Fruit fly (Drosophila melanogaster) whole organism, wandering third instar larva: Measurements from ENCODE around the gene DNaseII.

ENCODE experiments used
- Abd-B ChIP-seq: fragments of >200 bp; optimal IDR thresholded peaks from 2 replicates; lab custom pipeline; 2017; ENCODE audit warnings: missing biosample characterization, missing genetic modification characterization
- CG32264 ChIP-seq: fragments of 200-800 bp; sonication (Bioruptor generic); optimal IDR thresholded peaks from 2 replicates; lab custom pipeline; 2016; ENCODE audit warnings: missing biosample characterization, missing genetic modification characterization
- CG9705 ChIP-seq: fragments of 200-800 bp; sonication (Bioruptor generic); optimal IDR thresholded peaks from 2 replicates; lab custom pipeline; 2018; ENCODE audit warnings: missing biosample characterization, mild to moderate bottlenecking, missing genetic modification characterization
- CrebA ChIP-seq: fragments of 200-800 bp; sonication (Bioruptor generic); optimal IDR thresholded peaks from 2 replicates; lab custom pipeline; 2016; ENCODE audit warnings: missing biosample characterization, mild to moderate bottlenecking, missing genetic modification characterization, borderline replicate concordance
- Dfd ChIP-seq: fragments of >200 bp; optimal IDR thresholded peaks from 2 replicates; lab custom pipeline; 2017; ENCODE audit warnings: missing biosample characterization, missing genetic modification characterization
- Dif ChIP-seq: fragments of 200-275, 200-300 bp; sonication (Bioruptor generic); optimal IDR thresholded peaks from 2 replicates; lab custom pipeline; 2018; ENCODE audit warnings: missing biosample characterization, missing genetic modification characterization; ENCODE audit not compliant: partially characterized antibody
- GATAd ChIP-seq: sonication (Bioruptor generic); optimal IDR thresholded peaks from 2 replicates; lab custom pipeline; 2016; ENCODE audit warnings: missing biosample characterization, missing genetic modification characterization
- Hnf4 ChIP-seq: fragments of 200-800 bp; sonication (Bioruptor generic); optimal IDR thresholded peaks from 2 replicates; lab custom pipeline; 2016; ENCODE audit warnings: missing biosample characterization, mild to moderate bottlenecking, missing genetic modification characterization
- Hr83 ChIP-seq: fragments of 200-300 bp; sonication (Bioruptor generic); optimal IDR thresholded peaks from 2 replicates; lab custom pipeline; 2016; ENCODE audit warnings: missing biosample characterization, mild to moderate bottlenecking, missing genetic modification characterization, moderate library complexity; ENCODE audit not compliant: poor library complexity, severe bottlenecking
- Jra ChIP-seq: sonication (Bioruptor generic); optimal IDR thresholded peaks from 2 replicates; lab custom pipeline; 2016; ENCODE audit warnings: missing biosample characterization, missing genetic modification characterization
- Mio ChIP-seq: sonication (Bioruptor generic); optimal IDR thresholded peaks from 2 replicates; lab custom pipeline; 2016; ENCODE audit warnings: missing biosample characterization, missing genetic modification characterization
- Myc ChIP-seq: fragments of >200 bp; optimal IDR thresholded peaks from 2 replicates; lab custom pipeline; 2017
- OdsH ChIP-seq: fragments of 200-800 bp; sonication (Bioruptor generic); optimal IDR thresholded peaks from 2 replicates; lab custom pipeline; 2016; ENCODE audit warnings: missing biosample characterization, mild to moderate bottlenecking, missing genetic modification characterization
- Rel ChIP-seq, 2 experiments: fragments of 200-800 bp; sonication (Bioruptor generic) in 1 of 2; optimal IDR thresholded peaks; 2 replicates in 1 of 2; 3 replicates in 1 of 2; lab custom pipeline; 2016 to 2019; ENCODE audit warnings: mild to moderate bottlenecking in 2 of 2, missing biosample characterization in 2 of 2, missing genetic modification characterization in 2 of 2, moderate library complexity in 1 of 2
- Vsx2 ChIP-seq: fragments of 200-300, 225-300 bp; sonication (Bioruptor generic); optimal IDR thresholded peaks from 2 replicates; lab custom pipeline; 2018; ENCODE audit warnings: missing biosample characterization, missing genetic modification characterization; ENCODE audit not compliant: partially characterized antibody
- br ChIP-seq: fragments of 200-800 bp; sonication (Bioruptor generic); optimal IDR thresholded peaks from 2 replicates; lab custom pipeline; 2016; ENCODE audit warnings: missing biosample characterization, missing genetic modification characterization
- brk ChIP-seq: fragments of 200-800 bp; sonication (Bioruptor generic); optimal IDR thresholded peaks from 2 replicates; lab custom pipeline; 2016; ENCODE audit warnings: missing biosample characterization, mild to moderate bottlenecking, missing genetic modification characterization
- dl ChIP-seq, 2 experiments: fragments of 175-275, 200-275 bp in 1 of 2; fragments of 200-275 bp in 1 of 2; sonication (Bioruptor generic); optimal IDR thresholded peaks; lab custom pipeline; 2018; ENCODE audit warnings: mild to moderate bottlenecking in 2 of 2, missing biosample characterization in 2 of 2, missing genetic modification characterization in 2 of 2, moderate library complexity in 2 of 2; ENCODE audit not compliant: partially characterized antibody in 2 of 2, insufficient read depth in 1 of 2
- dmrt93B ChIP-seq: fragments of 200-800 bp; sonication (Bioruptor generic); optimal IDR thresholded peaks from 2 replicates; lab custom pipeline; 2018; ENCODE audit warnings: missing biosample characterization, mild to moderate bottlenecking, missing genetic modification characterization
- dsf ChIP-seq: sonication (Bioruptor generic); optimal IDR thresholded peaks from 2 replicates; lab custom pipeline; 2016; ENCODE audit warnings: missing biosample characterization, missing genetic modification characterization, borderline replicate concordance
- fru ChIP-seq: fragments of 200-800 bp; sonication (Bioruptor generic); optimal IDR thresholded peaks from 3 replicates; lab custom pipeline; 2016; ENCODE audit warnings: missing biosample characterization, mild to moderate bottlenecking, missing genetic modification characterization
- h ChIP-seq: fragments of 200-800 bp; sonication (Bioruptor generic); optimal IDR thresholded peaks from 3 replicates; lab custom pipeline; 2016; ENCODE audit warnings: missing biosample characterization, mild to moderate bottlenecking, missing genetic modification characterization
- jim ChIP-seq: fragments of 175-275, 200-325 bp; sonication (Bioruptor generic); optimal IDR thresholded peaks from 2 replicates; lab custom pipeline; 2016; ENCODE audit warnings: missing biosample characterization, mild to moderate bottlenecking, missing genetic modification characterization
- lola ChIP-seq: fragments of >200 bp; optimal IDR thresholded peaks from 2 replicates; lab custom pipeline; 2017; ENCODE audit warnings: missing biosample characterization, missing genetic modification characterization
- sage ChIP-seq: fragments of 200-800 bp; sonication (Bioruptor generic); optimal IDR thresholded peaks from 2 replicates; lab custom pipeline; 2016; ENCODE audit warnings: missing biosample characterization, mild to moderate bottlenecking, missing genetic modification characterization
- sv ChIP-seq: fragments of 200-800 bp; sonication (Bioruptor generic); optimal IDR thresholded peaks from 3 replicates; lab custom pipeline; 2016; ENCODE audit warnings: missing biosample characterization, missing genetic modification characterization
- tai ChIP-seq: sonication (Bioruptor generic); optimal IDR thresholded peaks from 2 replicates; lab custom pipeline; 2016; ENCODE audit warnings: missing biosample characterization, missing genetic modification characterization
- woc ChIP-seq: sonication (Bioruptor generic); optimal IDR thresholded peaks from 2 replicates; lab custom pipeline; 2016; ENCODE audit warnings: missing biosample characterization, mild to moderate bottlenecking, missing genetic modification characterization

DNaseII gene

DNA sequence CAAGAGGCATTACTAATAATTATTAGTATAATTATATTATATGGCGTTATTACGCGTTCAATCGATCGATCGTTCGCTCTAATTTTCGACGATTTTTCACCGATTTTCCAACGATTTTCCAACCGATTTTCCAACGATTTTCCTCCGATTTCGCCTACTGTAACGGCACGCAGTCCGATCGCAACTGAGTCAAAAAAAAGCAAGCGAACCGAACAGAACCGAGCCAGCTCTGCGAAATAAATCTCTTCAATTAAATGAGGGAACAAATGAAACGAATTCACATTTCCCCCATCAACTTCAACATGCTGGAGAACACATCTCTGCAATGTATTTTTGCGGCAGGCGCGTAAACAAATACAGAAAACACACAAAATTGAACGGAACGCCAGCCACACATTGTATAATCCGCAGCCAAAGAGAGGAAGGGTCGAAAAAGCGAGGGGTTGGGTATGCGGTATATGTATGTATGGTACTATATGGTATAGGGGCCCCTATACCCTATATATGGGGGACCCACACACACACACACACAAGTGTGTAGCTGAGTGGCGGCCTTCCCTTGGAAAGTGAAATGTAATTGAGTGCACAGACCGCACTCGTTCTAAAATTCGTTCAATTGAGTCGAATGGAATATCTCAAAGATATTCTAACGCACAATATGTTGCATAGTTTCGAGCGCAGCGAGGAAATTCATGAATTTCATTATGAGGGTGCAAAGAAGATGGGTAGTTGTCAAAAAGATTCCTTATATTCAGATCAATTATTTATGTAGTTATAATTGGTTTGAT lies 33.8 kb downstream of the DNaseII start, which contains the start of gene htl:
TSS of gene htl (minus strand) at position 186 of the 788 bp plus-strand sequence.
- no peak for TF ChIP-seq sage (GFP tag; lab: Kevin White, UChicago)
- TF ChIP-seq Abd-B (GFP tag; lab: Kevin White, UChicago): no peak
- no peak for TF ChIP-seq Vsx2 (GFP tag; lab: Kevin White, UChicago)
- TF ChIP-seq OdsH (GFP tag; lab: Kevin White, UChicago): no peak
- no peak for TF ChIP-seq tai (GFP tag; lab: Kevin White, UChicago)
- no peak for TF ChIP-seq jim (GFP tag; lab: Kevin White, UChicago)
- TF ChIP-seq dmrt93B (GFP tag; lab: Kevin White, UChicago): no peak
- no peak for TF ChIP-seq woc (GFP tag; lab: Kevin White, UChicago)
- no peak for TF ChIP-seq Dif

dm6 chr3R:18058401-18058800 lies 39.2 kb downstream of the DNaseII start:
- TF ChIP-seq h (no peak), Mio (GFP tag; lab: Kevin White, UChicago) (no peak), sv (GFP tag; lab: Kevin White, UChicago) (no peak), woc (GFP tag; lab: Kevin White, UChicago) (no peak), Vsx2 (GFP tag; lab: Kevin White, UChicago) (no peak), dsf (GFP tag; lab: Kevin White, UChicago) (no peak), GATAd (GFP tag; lab: Kevin White, UChicago) (no peak), brk (GFP tag; lab: Kevin White, UChicago) (no peak), Rel (GFP tag; optimal IDR thresholded peaks at IDR 0.05; lab: Kevin White, UChicago) (no peak), Rel (tag; optimal IDR thresholded peaks at IDR 0.05; lab: Kevin White, UChicago) (no peak), CG32264 (GFP tag; lab: Kevin White, UChicago) (no peak), fru (GFP tag; lab: Kevin White, UChicago) (no peak), CrebA (GFP tag; lab: Kevin White, UChicago) (no peak), CG9705 (no peak), sage (GFP tag; lab: Kevin White, UChicago) (no peak), lola (GFP tag; lab: Kevin White, UChicago) (no peak), Jra (GFP tag; lab: Kevin White, UChicago) (no peak), dl (GFP tag; optimal IDR thresholded peaks at IDR 0.05; lab: Kevin White, UChicago; ENCODE audit: insufficient read depth in 1 of 2, partially characterized antibody in 2 of 2) (no peak)
- TF ChIP-seq, all 38 proteins: peak for 0

- TF ChIP-seq Hr83 (GFP tag; lab: Kevin White, UChicago) (no peak), jim (GFP tag; lab: Kevin White, UChicago) (no peak), Hnf4 (GFP tag; lab: Kevin White, UChicago) (no peak), GATAd (GFP tag; lab: Kevin White, UChicago) (no peak), br (GFP tag; lab: Kevin White, UChicago) (no peak), Vsx2 (GFP tag; lab: Kevin White, UChicago) (no peak), Dif (no peak), lola (GFP tag; lab: Kevin White, UChicago) (no peak)
Observed at dm6 chr3R:18060551-18060950, 41.4 kb downstream of the DNaseII start.

DNA sequence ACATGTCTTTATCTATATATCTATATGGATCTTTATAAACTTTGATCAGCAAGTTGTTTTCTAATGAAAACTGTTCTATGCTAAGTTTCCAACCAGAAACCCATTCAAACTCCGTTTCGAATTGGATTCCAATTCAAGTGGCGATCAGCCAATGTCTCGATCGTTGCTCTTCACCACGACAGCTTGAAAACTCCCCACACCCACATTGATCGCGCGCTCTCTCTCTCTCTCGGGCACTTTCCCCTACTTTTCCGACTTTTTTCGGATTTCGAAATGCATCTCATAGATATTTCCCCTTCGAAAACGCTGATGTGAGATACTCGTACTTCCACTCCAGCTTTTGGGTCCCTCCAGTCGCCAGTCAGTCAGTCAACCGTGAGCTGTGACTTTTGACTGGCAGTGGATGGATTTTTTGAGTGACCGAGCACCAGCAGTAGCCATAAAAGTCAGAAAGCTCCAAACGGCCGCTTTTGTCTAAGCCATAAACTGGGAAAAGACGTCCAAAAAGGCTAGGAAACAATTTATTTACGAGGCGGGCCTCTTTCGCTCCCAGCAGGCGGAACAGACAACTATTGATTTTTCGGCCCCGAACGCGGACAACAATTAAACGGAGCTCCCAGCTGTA lies 44.1 kb downstream of the DNaseII start:
- TF ChIP-seq Hr83 (GFP tag; lab: Kevin White, UChicago) (no peak), Dif (no peak), Myc (peak; percentile 10), br (GFP tag; lab: Kevin White, UChicago) (no peak), Abd-B (GFP tag; lab: Kevin White, UChicago) (no peak), Dfd (GFP tag; lab: Kevin White, UChicago) (no peak), dmrt93B (GFP tag; lab: Kevin White, UChicago) (no peak)
- TF ChIP-seq, all 38 proteins: peak for 1
